Fruit fly (Drosophila melanogaster): ENCODE measurements around the gene her.
A peak's percentile ranks its signal among the peaks of the same experiment; 100 is the strongest.

The her gene

DNA sequence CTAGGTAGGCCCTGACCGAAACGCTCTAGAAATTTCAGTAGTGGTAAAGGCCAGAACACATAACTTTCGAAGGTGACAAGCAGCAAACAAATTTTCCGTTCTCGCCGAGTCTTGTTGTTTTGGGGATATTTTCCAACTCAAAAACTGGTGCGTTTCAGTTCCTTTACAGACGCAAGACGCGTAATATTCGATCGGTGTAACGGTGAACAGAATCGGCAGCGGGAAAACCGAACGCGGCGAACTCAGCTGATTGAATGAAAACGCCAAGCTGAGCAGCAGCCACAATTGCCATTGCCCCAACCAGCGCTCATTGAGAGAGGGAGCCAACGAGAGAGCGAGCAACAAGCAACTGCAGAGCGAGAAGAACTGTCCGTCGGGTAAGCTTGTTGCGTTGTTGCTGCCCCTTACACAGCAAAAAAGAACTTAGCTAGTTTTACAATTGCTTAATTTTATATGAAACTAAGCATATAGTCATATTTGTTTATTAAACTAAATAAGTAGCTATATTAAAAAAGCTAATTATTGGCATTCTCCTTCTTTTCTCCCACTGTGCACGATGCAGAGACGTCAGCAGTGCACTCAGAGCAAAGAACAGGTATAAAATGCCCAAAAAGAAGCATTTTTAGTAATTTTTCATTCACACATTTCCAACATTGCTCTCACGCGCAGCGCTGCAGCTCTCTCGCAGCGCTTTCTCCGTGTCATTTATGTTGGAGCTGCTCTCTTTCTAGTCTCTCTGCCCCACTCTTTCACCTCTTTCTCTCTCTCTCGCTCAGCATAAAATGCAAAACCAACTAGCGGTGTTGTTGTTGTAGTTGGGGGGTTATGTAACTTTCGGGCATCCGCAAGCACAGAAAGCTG, 39.1 kb downstream of the her start, which contains the start of the genes Cyt-c-d and CG31808:
TSS of gene Cyt-c-d (plus strand) at position 51 of the 861 bp plus-strand sequence.
TSS of gene CG31808 (minus strand) at position 355 of the 861 bp plus-strand sequence.
- no peak for TF ChIP-seq ttk (optimal IDR thresholded peaks at IDR 0.05)
- TF ChIP-seq h (optimal IDR thresholded peaks at IDR 0.05): no peak
- no peak for TF ChIP-seq Sin3A (optimal IDR thresholded peaks at IDR 0.05)
- no peak for TF ChIP-seq insv (optimal IDR thresholded peaks at IDR 0.05)
- no peak for TF ChIP-seq psq (optimal IDR thresholded peaks at IDR 0.05)
- TF ChIP-seq Myc (optimal IDR thresholded peaks at IDR 0.05): no peak

DNA sequence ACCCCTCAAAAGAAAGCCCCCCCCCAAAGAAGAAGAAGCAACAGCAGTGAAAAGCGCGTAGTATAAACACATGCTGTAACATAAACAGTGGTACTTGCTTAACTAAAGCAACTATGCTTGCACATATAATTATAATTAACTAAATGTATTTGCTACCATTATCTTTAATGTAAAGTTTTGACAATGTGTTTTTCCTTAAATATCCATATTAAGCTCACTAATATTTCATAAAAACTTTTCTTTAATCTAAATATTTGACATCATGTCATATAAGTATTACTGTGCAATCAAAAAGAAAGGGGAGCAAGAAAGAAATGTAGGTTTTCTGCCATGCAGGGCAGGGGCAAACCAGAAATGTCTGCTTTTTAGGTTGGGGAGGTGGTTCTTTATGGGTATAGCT, 39.8 kb downstream of the her start:
- TF ChIP-seq insv (optimal IDR thresholded peaks at IDR 0.05) (no peak), h (optimal IDR thresholded peaks at IDR 0.05) (no peak), Myc (optimal IDR thresholded peaks at IDR 0.05) (no peak), psq (optimal IDR thresholded peaks at IDR 0.05) (no peak), Sin3A (optimal IDR thresholded peaks at IDR 0.05) (no peak), ttk (optimal IDR thresholded peaks at IDR 0.05) (no peak)

DNA sequence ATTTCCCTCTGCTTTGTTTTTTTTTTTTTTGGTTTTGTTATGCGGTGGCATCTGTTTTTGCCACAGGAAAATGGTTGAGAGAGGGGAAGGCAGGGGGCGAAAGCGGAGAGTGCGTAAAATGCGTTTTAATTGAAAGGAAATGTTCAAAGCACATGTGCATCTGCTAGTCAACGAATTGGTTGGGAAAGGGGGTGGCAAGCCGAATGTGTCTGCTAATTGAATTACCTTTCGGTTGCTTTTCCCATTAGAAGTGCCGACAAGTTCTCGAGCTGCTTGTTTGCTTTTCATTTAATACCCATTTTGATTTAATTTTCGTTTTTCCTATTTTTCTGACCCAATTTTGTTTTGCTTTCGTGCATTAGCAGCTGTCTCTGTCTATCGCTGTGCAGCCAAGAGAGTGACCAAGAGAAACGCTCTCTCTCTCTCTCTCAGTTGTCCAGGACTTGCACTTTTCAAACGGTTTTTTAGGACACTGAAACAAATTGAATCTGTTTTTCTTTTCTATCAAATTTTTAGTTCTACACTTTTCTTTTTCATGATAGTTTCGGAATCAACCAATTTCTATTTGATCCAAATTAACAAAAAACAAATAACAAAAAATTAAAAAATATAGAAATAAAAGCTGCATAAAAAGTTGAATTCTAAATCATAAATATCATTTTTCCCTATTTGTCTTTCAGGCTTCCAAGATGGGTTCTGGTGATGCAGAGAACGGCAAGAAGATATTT, 41.6 kb downstream of the her start:
- TF ChIP-seq h (optimal IDR thresholded peaks at IDR 0.05) (no peak), insv (optimal IDR thresholded peaks at IDR 0.05) (no peak), psq (optimal IDR thresholded peaks at IDR 0.05) (no peak), ttk (optimal IDR thresholded peaks at IDR 0.05) (no peak), Sin3A (optimal IDR thresholded peaks at IDR 0.05) (no peak), Myc (optimal IDR thresholded peaks at IDR 0.05) (no peak)

DNA sequence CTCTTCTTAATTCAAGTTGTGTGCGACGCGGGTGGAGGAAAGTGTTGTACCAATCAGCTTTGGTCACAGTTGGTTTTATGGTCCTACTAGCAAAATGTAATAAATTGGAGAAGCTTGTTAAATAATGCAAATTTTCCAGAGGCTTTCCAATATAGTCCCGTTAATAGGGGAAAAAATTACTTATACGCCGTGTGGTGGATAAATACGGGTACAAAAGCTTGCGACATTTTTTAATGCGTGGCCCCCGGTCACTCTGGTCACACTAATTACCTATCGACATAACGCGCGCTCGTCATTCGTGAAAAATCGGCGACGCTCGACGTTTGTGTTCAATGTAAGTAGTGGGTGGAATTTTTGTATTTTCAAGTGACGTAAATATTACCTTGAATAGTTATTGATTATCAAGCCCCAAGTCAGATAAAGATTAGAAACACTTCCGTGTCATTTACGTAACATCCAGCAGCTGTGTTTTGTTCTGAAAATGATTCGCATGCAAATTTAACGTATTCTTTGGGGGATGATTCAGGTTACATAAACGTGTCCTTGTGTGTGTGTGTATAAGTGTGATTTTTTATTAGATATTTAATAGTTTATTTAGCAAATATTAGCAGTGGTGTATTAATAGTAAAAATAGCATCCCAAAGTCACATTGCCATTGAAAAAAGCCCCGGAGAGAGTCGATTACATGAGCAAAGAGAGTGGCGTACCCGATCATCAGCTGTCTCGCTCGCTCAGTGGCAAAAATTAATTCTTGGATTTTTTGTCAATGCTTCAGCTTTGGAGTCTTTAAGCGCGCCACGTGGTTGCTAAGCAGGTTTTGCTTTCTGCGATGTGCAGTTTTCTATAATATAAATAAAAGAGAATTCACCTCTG, 42.9 kb downstream of the her start, which contains the start of gene Cyt-c-p:
TSS of gene Cyt-c-p (plus strand) at position 290 of the 873 bp plus-strand sequence.
- TF ChIP-seq insv (optimal IDR thresholded peaks at IDR 0.05): no peak
- no peak for TF ChIP-seq Sin3A (optimal IDR thresholded peaks at IDR 0.05)
- no peak for TF ChIP-seq Myc (optimal IDR thresholded peaks at IDR 0.05)
- no peak for TF ChIP-seq h (optimal IDR thresholded peaks at IDR 0.05)
- no peak for TF ChIP-seq ttk (optimal IDR thresholded peaks at IDR 0.05)
- TF ChIP-seq psq (optimal IDR thresholded peaks at IDR 0.05): no peak

DNA sequence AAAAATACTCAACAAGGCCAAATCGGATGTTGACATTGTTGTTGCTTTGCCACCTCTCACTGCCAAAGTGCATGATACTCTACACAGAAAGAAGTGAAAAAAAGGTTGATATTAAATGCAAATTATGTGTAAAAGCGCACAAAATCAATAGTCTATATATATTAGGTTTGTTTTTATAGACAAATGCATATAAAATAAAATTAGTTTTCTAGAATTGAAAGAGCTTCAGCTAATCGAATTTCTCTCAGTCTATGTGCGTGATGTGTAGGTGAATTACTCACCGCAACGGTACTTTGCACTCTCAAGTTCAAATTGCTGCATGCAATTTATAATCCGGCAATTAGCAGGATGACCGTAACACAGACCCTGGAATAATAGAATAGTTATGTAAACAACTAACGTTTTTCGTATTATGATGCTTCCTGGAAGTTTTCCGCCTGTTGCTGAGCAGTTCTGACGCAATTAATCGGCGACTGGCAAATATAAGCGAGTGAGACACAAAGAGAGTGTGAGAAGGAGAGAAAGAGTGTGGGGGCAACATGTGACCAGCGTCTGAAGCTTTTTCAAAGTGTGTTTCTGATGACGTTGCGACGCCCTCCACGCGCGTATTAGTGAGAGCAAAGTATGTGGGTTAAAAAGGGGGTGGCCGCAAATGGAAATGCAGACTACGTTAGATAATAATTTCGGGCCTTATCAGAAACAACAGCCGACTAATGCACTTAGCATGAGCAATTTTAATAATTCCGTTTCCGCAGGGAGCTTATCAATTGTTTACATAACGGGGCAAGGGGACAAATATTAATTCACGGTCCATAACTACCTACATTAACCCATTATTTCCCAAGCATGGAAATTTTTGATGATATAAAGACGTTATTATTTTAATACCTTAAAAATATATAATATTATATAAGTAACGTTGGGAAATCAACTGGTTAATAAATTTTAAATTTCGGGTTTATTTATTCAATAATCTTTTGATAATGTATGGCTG, 44.0 kb downstream of the her start:
- TF ChIP-seq Myc (optimal IDR thresholded peaks at IDR 0.05): no peak

DNA sequence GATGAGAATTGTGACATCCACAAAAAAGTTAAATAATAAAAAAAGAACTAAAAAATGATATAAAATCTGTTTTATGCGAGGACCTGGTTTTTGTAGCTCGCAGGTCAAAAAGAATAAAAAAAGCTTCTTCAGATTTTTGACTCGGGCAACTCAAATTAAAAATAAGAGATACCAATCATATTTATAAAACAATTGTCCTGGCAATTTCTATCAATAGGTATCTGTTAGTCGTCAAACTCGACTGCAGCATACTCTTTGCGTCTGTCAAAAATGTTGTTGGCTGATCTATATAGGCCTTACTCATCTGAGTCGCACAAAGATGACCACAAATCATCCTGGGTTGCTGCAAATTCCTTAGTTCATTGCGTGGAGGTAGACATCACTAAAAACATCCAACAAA, 45.6 kb downstream of the her start:
- no peak for TF ChIP-seq psq (optimal IDR thresholded peaks at IDR 0.05)
- no peak for TF ChIP-seq Myc (optimal IDR thresholded peaks at IDR 0.05)
- no peak for TF ChIP-seq Sin3A (optimal IDR thresholded peaks at IDR 0.05)
- no peak for TF ChIP-seq insv (optimal IDR thresholded peaks at IDR 0.05)
- no peak for TF ChIP-seq ttk (optimal IDR thresholded peaks at IDR 0.05)
- TF ChIP-seq h (optimal IDR thresholded peaks at IDR 0.05): no peak

DNA sequence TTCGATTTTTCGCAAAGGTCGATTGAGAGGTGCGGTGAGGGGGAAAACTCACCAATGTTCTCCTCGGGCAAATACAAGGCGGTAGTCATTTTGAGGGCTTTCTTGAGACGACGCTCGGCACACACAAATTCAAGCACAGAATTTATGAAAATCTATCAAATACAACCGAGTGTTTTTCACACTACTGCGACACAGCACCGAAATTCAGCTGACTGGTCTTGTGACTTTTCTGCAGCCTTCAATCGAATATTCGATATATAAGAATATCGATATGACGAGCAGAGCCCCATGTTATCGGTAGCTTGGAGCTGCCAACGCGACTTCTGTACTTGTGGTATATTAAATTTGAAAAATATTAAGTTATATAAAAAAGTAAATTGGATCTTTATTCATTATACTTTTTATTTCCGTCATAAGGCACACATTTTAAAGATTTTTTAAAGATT, 50.6 kb downstream of the her start, which contains the start of gene VhaSFD:
TSS of gene VhaSFD (minus strand) at position 249 of the 446 bp plus-strand sequence.
- peak; percentile 65 for TF ChIP-seq psq (optimal IDR thresholded peaks at IDR 0.05)
- no peak for TF ChIP-seq Myc (optimal IDR thresholded peaks at IDR 0.05)

Measured in Kc167 (cell line).